Fruit fly (Drosophila melanogaster) whole organism, pupa: ENCODE measurements around the gene Trx2.

Source experiments
- CG10348 ChIP-seq: fragments of 200-800 bp; sonication (Bioruptor generic); IDR thresholded peaks from 2 replicates; pipeline ENCODE4 v1.3.6; 2022; ENCODE audit warnings: missing biosample characterization, missing genetic modification characterization
- CG12605 ChIP-seq: fragments of 200-800 bp; sonication (Bioruptor generic); IDR thresholded peaks from 2 replicates; pipeline ENCODE4 v1.3.6; 2022; ENCODE audit warnings: missing biosample characterization, missing genetic modification characterization
- CG13204 ChIP-seq: fragments of 200-800 bp; sonication (Bioruptor generic); optimal IDR thresholded peaks from 2 replicates; lab custom pipeline; 2018; ENCODE audit warnings: missing biosample characterization, mild to moderate bottlenecking, missing genetic modification characterization, moderate library complexity
- CG14655 ChIP-seq: fragments of 200-800 bp; sonication (Bioruptor generic); optimal IDR thresholded peaks from 3 replicates; lab custom pipeline; 2017; ENCODE audit warnings: mild to moderate bottlenecking, missing biosample characterization, missing genetic modification reagents, missing genetic modification characterization
- CG15710 ChIP-seq: fragments of 200-800 bp; sonication (Bioruptor generic); optimal IDR thresholded peaks from 2 replicates; lab custom pipeline; 2018; ENCODE audit warnings: missing biosample characterization, mild to moderate bottlenecking, missing genetic modification characterization, moderate library complexity
- CG17806 ChIP-seq: fragments of 200-800 bp; sonication (Bioruptor generic); optimal IDR thresholded peaks from 2 replicates; lab custom pipeline; 2018; ENCODE audit warnings: missing biosample characterization, mild to moderate bottlenecking, missing genetic modification characterization, moderate library complexity
- CG32121 ChIP-seq: fragments of 200-800 bp; sonication (Bioruptor generic); IDR thresholded peaks from 2 replicates; pipeline ENCODE4 v1.3.6; 2022; ENCODE audit warnings: missing biosample characterization, missing genetic modification characterization
- CG34367 ChIP-seq: fragments of 200-800 bp; sonication (Bioruptor generic); optimal IDR thresholded peaks from 2 replicates; lab custom pipeline; 2018; ENCODE audit warnings: missing biosample characterization, mild to moderate bottlenecking, missing genetic modification characterization
- CG4496 ChIP-seq: fragments of 200-800 bp; sonication (Bioruptor generic); IDR thresholded peaks from 3 replicates; pipeline ENCODE4 v1.3.6; 2022; ENCODE audit warnings: missing biosample characterization, missing genetic modification characterization
- CG8159 ChIP-seq: fragments of 200-800 bp; sonication (Bioruptor generic); optimal IDR thresholded peaks from 3 replicates; lab custom pipeline; 2018; ENCODE audit warnings: missing biosample characterization, mild to moderate bottlenecking, missing genetic modification characterization, moderate library complexity
- CG8301 ChIP-seq: fragments of 200-800 bp; sonication (Bioruptor generic); optimal IDR thresholded peaks from 2 replicates; lab custom pipeline; 2018; ENCODE audit warnings: missing biosample characterization, mild to moderate bottlenecking, missing genetic modification characterization
- CG9948 ChIP-seq: fragments of 200-800 bp; sonication (Bioruptor generic); optimal IDR thresholded peaks from 2 replicates; lab custom pipeline; 2018; ENCODE audit warnings: missing biosample characterization, mild to moderate bottlenecking, missing genetic modification characterization, moderate library complexity
- D1 ChIP-seq: fragments of 200-800 bp; sonication (Bioruptor generic); optimal IDR thresholded peaks from 2 replicates; lab custom pipeline; 2018; ENCODE audit warnings: missing biosample characterization, mild to moderate bottlenecking, missing genetic modification characterization, moderate library complexity
- EcR ChIP-seq: fragments of 200-800 bp; sonication (Bioruptor generic); optimal IDR thresholded peaks from 3 replicates; lab custom pipeline; 2019; ENCODE audit warnings: missing biosample characterization, missing genetic modification characterization, mild to moderate bottlenecking, moderate library complexity, missing genetic modification reagents
- Ets98B ChIP-seq: fragments of 200-800 bp; sonication (Bioruptor generic); IDR thresholded peaks from 2 replicates; pipeline ENCODE4 v1.3.6; 2022; ENCODE audit warnings: missing biosample characterization, missing genetic modification characterization
- Pif1A ChIP-seq: fragments of 200-800 bp; sonication (Bioruptor generic); optimal IDR thresholded peaks from 3 replicates; lab custom pipeline; 2016; ENCODE audit warnings: missing biosample characterization, missing genetic modification characterization
- Pif1B ChIP-seq: fragments of 200-800 bp; sonication (Bioruptor generic); optimal IDR thresholded peaks from 3 replicates; lab custom pipeline; 2016; ENCODE audit warnings: missing biosample characterization, missing genetic modification characterization
- Snoo ChIP-seq: fragments of 200-800 bp; sonication (Bioruptor generic); optimal IDR thresholded peaks from 3 replicates; lab custom pipeline; 2017; ENCODE audit warnings: missing biosample characterization, mild to moderate bottlenecking, missing genetic modification characterization, inconsistent platforms
- fd96Ca ChIP-seq: fragments of 200-800 bp; sonication (Bioruptor generic); IDR thresholded peaks from 3 replicates; pipeline ENCODE4 v1.3.6; 2022; ENCODE audit warnings: missing biosample characterization, missing genetic modification characterization
- gl ChIP-seq: fragments of 200-800 bp; sonication (Bioruptor generic); optimal IDR thresholded peaks from 2 replicates; lab custom pipeline; 2018; ENCODE audit warnings: missing biosample characterization, mild to moderate bottlenecking, missing genetic modification characterization
- rn ChIP-seq: fragments of 200-800 bp; sonication (Bioruptor generic); IDR thresholded peaks from 2 replicates; pipeline ENCODE4 v1.3.6; 2022; ENCODE audit warnings: missing biosample characterization, missing genetic modification characterization

The Trx2 gene

DNA sequence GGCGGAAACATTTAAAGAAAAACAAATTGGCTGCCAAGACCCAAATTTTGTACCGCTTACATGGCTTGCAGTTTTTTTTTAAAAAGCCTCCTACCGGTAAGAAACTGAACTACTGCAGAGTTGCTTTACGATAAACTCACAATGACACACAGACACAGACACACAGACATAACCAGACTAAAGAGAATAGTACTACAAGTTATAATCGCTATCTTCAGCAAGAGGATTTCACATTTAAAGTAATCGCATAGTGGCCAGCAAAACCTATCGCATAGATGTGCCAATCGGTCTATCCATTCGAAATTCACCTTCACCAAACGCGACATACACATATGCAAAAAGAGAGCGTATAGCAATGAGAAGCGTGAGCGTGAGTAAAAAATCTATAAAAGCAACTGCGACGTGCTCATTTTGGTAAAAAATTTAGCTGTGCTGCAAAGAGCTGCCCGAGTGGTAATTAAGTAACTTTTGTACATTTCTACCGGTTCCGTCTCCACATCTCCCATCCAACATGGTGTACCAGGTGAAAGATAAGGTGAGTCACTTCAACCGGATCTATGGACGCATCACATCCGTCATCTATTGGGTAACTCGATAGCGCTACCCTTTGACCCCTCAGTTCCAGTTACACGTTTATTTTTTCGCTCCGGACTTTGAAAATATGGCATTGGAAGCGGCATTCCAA lies at the start of gene Trx2:
Gene Trx2, plus strand, starts transcription at position 161 of the 685 bp plus-strand sequence.
- TF ChIP-seq CG15710 (no peak), CG8301 (no peak), fd96Ca (GFP tag; lab: Robert Waterston, UW) (no peak), CG4496 (peak; percentile 57), Pif1B (GFP tag; lab: Kevin White, UChicago) (peak; percentile 23), CG14655 (GFP tag; lab: Kevin White, UChicago) (no peak), D1 (no peak), CG8159 (no peak), CG12605 (peak; percentile 55; the same call in 1 of the 2 replicates), CG9948 (no peak), Snoo (tag; lab: Kevin White, UChicago) (peak; percentile 16), rn (GFP tag; lab: Robert Waterston, UW) (no peak), Pif1A (GFP tag; lab: Kevin White, UChicago) (peak; percentile 21), Ets98B (GFP tag; lab: Robert Waterston, UW) (peak; percentile 46; the same call in 1 of the 2 replicates), CG13204 (GFP tag; lab: Kevin White, UChicago) (peak; percentile 40), CG34367 (tag; lab: Kevin White, UChicago) (no peak)

dm6 chr2L:9564527-9564926 lies 48.4 kb upstream of the Trx2 start:
- TF ChIP-seq CG15710 (peak; percentile 44), rn (GFP tag; lab: Robert Waterston, UW) (no peak), Pif1A (GFP tag; lab: Kevin White, UChicago) (peak; percentile 40), CG32121 (GFP tag; lab: Robert Waterston, UW) (peak; percentile 70), CG4496 (peak; percentile 60; the same call in 2 of the 3 replicates), CG9948 (peak; percentile 48), CG10348 (peak; percentile 30; the same call in 1 of the 2 replicates), EcR (GFP tag; lab: Kevin White, UChicago) (no peak), fd96Ca (GFP tag; lab: Robert Waterston, UW) (peak; percentile 53; the same call in 1 of the 3 replicates), D1 (no peak), CG14655 (GFP tag; lab: Kevin White, UChicago) (peak; percentile 85), Ets98B (GFP tag; lab: Robert Waterston, UW) (peak; percentile 55), CG8159 (peak; percentile 41), CG8301 (peak; percentile 76)

DNA sequence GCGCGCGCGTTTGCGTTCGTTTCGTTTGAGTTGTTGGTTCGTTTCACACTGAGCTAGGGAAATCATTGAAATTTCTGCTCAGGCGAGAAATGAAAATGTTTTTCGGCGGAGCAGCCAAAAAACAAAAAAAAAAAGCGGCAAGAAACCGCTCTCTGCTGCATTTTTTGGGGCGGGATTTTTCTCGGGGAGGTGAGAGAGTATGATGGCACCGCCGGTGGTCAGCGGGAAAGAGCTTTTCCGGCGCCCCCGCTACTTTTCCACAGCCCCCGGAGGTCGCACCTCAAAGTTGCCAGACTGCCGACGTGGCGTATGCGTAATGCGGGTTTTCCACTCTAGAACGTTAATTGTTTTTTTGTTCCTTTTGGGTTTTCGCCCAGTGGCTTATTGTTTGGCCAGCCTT lies 47.6 kb upstream of the Trx2 start, which contains the start of gene CG46468:
Gene CG46468, minus strand, starts transcription at position 52 of the 400 bp plus-strand sequence.
- TF ChIP-seq Ets98B (GFP tag; lab: Robert Waterston, UW): peak; percentile 40; the same call in 1 of the 2 replicates
- peak; percentile 17; the same call in 1 of the 3 replicates for TF ChIP-seq fd96Ca (GFP tag; lab: Robert Waterston, UW)
- TF ChIP-seq CG4496: no peak
- no peak for TF ChIP-seq Pif1A (GFP tag; lab: Kevin White, UChicago)
- peak; percentile 52 for TF ChIP-seq CG32121 (GFP tag; lab: Robert Waterston, UW)

DNA sequence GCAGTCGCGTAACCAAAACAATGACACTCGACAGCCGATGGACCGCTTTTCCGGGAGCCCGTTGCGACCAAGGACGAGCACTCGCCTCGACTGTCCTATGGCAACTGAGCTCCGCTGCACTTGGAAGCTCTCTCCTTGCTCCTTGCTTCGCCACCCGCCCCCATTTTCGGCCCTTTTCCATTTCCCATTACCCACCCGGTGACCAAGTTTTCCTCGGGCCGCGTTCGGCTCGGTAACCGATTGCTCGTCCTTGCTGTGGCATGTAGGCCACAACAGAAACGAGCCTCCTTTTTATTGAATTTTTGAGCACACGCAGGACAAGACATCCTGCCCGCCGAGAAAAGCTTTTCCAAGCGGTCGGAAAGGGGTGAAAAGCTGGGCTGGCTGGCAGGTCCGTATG lies 46.3 kb upstream of the Trx2 start, which contains the start of gene jp:
Gene jp, minus strand, starts transcription at position 95 of the 400 bp plus-strand sequence.
- peak; percentile 24 for TF ChIP-seq CG13204 (GFP tag; lab: Kevin White, UChicago)
- TF ChIP-seq rn (GFP tag; lab: Robert Waterston, UW): no peak
- TF ChIP-seq, all 21 proteins: peak for 1

DNA sequence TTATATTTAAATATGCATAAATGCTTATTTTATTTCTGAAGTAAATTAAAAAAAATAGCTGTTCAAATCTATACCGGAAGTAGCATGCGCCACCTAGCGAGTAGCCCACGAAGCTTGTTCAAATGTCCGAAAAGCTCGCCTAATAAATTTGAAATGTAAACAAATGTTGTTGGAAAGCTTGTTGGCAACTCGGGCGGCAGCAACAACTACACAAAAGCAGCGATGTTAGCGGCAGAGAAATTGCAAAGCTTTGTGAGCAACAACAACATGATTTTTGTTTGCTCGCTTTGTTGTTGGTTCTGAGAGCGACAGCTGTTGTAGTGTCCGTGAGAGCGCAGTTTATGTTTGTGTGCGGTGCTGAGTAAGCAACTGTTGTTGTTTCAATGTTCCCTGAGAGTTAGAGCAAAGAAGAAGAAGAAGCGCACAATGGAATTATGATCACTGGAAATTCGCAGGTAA lies 45.5 kb upstream of the Trx2 start:
- peak; percentile 35 for TF ChIP-seq CG15710
- peak; percentile 97 for TF ChIP-seq CG4496
- peak; percentile 30 for TF ChIP-seq CG17806 (tag; lab: Kevin White, UChicago)
- TF ChIP-seq gl (tag; lab: Kevin White, UChicago): peak; percentile 58
- TF ChIP-seq CG8159: peak; percentile 36
- no peak for TF ChIP-seq EcR (GFP tag; lab: Kevin White, UChicago)
- TF ChIP-seq CG34367 (tag; lab: Kevin White, UChicago): peak; percentile 63
- peak; percentile 82 for TF ChIP-seq CG32121 (GFP tag; lab: Robert Waterston, UW)
- TF ChIP-seq CG12605: peak; percentile 88
- peak; percentile 82 for TF ChIP-seq Pif1B (GFP tag; lab: Kevin White, UChicago)
- TF ChIP-seq CG8301: peak; percentile 57
- TF ChIP-seq CG13204 (GFP tag; lab: Kevin White, UChicago): peak; percentile 57
- peak; percentile 36 for TF ChIP-seq D1
- TF ChIP-seq CG10348: no peak
- peak; percentile 89 for TF ChIP-seq Pif1A (GFP tag; lab: Kevin White, UChicago)
- TF ChIP-seq Snoo (tag; lab: Kevin White, UChicago): peak; percentile 90
- peak; percentile 71 for TF ChIP-seq CG14655 (GFP tag; lab: Kevin White, UChicago)
- peak; percentile 19 for TF ChIP-seq CG9948
- TF ChIP-seq rn (GFP tag; lab: Robert Waterston, UW): no peak; the same call in 1 of the 2 replicates
- TF ChIP-seq Ets98B (GFP tag; lab: Robert Waterston, UW): peak; percentile 92
- peak; percentile 88 for TF ChIP-seq fd96Ca (GFP tag; lab: Robert Waterston, UW)
